Worm (Caenorhabditis elegans): Measurements from ENCODE around the gene fox-1.

fox-1 gene

DNA sequence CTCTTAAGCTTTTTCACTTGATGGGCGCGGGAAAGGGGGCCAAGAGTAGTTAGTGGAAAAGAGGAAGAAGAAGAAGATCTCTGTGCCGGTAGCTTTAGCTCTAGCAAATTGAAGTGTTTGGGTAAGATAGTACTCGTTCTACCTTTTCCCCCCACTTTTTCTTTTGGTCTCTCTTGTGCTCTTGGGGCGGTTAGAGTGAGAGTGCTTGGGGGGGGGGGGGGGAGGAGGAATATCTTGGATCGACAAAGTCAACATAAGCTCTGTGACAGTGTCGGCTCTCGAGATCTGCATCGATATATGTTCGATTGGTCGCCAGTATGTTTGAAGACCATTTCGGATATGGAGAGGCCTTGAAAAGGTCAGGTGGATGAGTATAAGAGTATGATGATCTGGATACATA, at the start of gene fox-1:
Gene fox-1, minus strand, starts transcription at position 101 of the 400 bp plus-strand sequence.
- no peak for TF ChIP-seq unc-62 (GFP tag; optimal IDR thresholded peaks at IDR 0.05)

DNA sequence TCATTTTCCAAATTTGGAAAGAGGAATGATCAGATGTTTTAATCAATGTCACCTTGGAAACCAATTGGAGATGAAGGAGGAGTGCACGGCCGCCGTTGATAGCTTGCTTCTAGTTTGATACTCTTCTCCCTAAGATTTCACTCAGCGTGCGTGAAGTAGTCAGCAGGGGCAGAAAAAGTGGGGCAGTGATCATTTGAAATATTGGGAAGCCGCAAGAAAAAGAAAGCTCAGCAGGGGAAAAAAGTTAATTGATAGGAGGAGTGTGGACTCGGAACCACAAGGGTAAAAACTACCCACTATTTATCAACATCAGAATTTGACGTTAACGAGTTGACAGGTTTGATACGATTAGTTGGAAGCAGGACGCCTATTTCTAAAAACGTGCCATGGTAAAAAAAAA, 48.8 kb upstream of the fox-1 start, which contains the start of gene K02E10.7:
Gene K02E10.7, minus strand, starts transcription at position 101 of the 400 bp plus-strand sequence.
- TF ChIP-seq unc-62 (GFP tag; optimal IDR thresholded peaks at IDR 0.05) = no peak

DNA sequence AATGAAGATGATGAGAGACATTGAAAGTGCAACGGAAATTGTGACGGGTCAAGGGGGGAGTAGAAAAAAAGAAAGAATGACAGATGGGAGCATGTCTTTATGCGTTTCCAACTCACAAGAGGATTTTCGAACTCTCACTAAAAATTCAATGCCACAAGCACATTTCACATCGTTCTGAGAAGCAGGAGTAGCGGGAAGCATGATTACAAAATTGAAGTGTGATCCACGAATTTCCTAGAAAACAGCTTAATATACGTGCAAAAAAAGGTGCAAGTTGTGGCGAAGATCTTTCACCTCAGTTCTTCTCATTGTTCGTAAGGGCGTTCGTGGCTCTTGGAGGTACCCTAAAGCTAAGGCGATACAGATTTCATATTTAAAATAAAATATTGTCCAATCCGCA, 47.0 kb upstream of the fox-1 start:
- no peak for TF ChIP-seq unc-62 (GFP tag; optimal IDR thresholded peaks at IDR 0.05)

DNA sequence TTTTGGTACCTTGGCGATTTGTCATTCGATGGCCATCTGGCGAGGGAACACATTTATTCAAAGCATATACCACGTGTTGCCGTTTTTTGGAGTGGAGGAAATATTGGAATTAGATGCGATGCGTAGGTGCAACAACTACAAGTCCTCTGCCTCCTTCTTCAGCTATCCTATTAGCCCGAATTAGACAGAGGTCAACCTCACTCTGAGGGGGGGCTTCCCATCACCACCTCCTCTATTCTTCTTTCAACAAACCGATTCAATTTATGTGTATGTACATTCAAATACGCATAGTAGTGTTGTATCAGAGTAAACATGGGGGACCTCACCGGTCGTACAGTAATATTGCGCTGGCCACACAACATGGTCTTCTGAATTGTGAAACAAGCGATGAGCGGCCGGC, 38.1 kb upstream of the fox-1 start:
- no peak for TF ChIP-seq unc-62 (GFP tag; optimal IDR thresholded peaks at IDR 0.05)

DNA sequence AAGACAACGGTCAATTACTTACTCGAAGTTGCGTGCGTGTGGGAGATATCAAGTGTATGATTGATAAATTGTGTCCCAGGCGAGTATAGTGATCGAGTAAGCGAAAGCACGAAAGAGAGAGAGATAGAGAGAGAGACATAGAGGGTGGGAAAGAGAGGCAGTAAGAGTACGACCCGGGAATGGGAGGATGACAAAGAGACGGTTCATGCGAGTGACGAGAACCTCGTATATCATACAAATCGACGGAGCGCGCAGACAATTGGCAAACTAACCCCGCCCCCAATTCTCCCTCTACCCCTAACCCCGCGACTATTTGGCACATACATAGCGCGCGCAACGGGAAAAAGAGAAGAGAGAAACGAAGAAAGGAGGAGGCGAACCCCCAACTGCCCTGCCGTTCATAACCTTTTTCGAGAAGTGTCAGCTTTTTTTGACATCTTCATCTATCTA, 36.2 kb upstream of the fox-1 start, which contains the start of gene rabr-1:
Gene rabr-1, plus strand, starts transcription at position 316 of the 450 bp plus-strand sequence.
- no peak for TF ChIP-seq unc-62 (GFP tag; optimal IDR thresholded peaks at IDR 0.05)

DNA sequence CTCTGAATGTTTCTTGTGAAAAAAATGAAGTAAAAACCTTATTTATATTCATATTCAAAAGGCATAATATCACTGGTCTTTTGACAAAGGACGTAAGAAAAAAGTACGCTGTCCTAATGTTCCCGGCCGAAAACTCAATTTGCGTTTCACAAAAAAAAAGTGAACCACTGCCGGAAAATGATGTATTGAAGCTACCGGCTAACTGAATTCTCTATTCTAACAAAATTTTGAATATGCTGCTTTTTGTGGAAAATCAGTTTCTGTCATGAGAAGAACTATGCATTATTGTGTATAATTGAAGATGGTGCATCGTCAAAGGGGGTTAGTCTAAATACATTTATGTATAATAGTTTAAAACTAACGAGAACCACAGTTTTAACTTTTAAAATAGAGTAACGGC, 34.6 kb upstream of the fox-1 start:
- no peak for TF ChIP-seq unc-62 (GFP tag; optimal IDR thresholded peaks at IDR 0.05)

DNA sequence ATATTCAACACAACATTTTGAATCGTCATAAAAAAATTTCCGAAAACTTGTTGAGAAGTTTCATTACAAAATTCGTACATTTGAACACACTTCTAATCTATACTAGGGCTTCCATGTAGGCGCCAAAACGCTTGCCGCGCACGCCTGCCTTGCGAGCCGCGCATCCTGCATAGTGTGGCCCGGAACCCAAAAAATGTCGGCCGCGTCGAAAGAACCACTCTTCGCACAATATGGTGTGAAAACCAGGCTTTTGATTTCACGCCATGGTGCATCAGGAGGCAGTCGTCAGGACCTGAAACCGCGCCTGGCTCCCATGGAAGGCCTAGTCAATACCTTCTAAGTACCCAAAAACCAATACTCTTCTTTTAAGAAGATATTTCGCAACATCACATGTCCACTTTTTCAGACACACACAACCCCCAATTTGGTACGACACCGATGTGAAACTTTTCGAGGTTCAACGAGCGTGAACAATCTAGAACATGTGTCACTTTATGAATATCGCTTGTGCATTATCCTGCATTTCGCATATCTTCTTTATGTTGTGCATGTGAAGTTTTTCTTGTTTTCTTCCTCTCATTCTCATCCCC, 34.0 kb upstream of the fox-1 start:
- TF ChIP-seq unc-62 (GFP tag; optimal IDR thresholded peaks at IDR 0.05) = no peak

DNA sequence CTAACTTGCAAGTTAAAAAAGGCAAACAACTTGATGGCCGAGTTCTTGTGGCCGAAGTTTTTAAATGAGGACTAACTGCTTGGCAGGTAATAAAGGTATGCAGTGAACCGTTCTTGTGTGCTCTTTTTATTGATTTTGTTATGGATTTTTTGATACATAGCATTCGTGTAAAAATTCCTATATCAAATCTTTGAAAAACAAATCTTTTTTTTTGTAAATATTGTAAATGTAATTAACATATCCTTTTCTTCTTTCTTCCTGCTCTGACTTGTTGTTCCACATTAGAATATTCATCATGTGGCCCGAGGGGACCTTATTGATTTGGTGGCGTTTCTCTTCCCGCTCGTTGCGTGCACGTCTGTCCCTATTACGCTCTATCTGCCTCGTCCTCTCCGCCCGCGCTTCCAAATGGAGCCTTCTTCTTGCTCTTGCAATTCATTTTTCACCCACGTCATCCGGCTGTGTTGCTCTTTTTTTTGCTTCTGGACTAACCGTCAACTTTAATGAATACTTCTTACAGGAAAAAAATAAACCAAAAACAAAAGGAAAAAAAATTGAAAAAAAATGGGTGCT, 28.9 kb upstream of the fox-1 start, which contains the start of gene hid-1:
Gene hid-1, plus strand, starts transcription at position 523 of the 573 bp plus-strand sequence.
- no peak for TF ChIP-seq unc-62 (GFP tag; optimal IDR thresholded peaks at IDR 0.05)

DNA sequence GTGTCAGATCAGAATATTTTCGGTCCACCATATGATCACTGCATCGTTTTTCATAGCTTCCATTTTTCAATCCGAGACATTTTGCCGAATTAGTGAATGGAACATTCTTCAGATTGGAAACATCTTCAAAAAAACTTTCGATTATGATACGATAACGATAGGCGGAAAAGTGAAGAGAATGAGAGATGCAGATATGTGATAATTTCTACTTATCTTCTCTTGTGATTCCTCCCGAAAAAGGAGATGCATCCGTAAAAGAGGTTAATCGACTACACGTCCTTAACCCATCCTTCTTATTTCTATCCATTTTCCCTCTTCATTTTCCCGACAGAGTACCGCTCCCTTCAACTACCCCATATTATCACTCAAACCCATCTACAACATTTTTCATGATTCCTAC, 23.4 kb upstream of the fox-1 start, which contains the start of gene K02E10.4:
Gene K02E10.4, plus strand, starts transcription at position 186 of the 400 bp plus-strand sequence.
- no peak for TF ChIP-seq unc-62 (GFP tag; optimal IDR thresholded peaks at IDR 0.05)

DNA sequence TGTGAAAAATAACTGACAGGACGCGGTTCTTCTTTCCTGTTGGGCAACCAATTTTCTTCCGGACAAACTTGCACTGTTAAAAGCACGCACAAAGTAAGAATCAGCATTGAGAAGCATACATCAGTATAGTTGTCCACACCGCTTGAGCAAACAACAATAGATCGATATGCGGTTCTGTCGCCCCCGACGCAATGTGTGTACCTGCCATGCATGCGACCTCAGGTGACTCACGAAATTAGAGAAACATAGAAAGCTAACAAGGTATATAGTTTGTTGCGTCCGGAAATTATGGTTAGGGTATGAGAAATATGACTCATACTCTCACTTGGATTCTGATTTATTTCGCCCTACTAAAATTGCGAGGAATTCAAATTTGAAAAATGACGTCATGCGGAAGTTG, 22.9 kb upstream of the fox-1 start, which contains the start of gene K02E10.6:
Gene K02E10.6, minus strand, starts transcription at position 149 of the 400 bp plus-strand sequence.
- TF ChIP-seq unc-62 (GFP tag; optimal IDR thresholded peaks at IDR 0.05) = no peak

DNA sequence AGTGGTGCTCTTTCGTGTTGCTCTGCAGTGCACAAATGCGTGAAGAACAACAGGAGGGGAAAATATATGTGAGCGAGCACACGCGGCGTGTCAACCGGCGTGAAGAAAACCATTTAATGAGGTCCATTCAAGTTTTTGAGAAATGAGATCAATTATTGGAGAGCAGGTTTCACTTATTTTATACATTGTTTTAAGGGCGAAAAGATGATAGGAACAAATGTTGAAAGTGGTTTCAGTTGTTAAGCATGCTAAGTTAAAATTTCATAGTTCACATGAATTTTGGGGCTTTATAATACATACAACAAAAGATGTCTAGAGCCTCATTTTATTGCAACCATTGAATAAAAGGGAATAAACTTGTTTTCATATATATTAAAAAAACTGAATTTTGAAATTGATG, 19.1 kb upstream of the fox-1 start, which contains the start of gene K02E10.5:
Gene K02E10.5, minus strand, starts transcription at position 101 of the 400 bp plus-strand sequence.
- TF ChIP-seq unc-62 (GFP tag; optimal IDR thresholded peaks at IDR 0.05) = no peak

DNA sequence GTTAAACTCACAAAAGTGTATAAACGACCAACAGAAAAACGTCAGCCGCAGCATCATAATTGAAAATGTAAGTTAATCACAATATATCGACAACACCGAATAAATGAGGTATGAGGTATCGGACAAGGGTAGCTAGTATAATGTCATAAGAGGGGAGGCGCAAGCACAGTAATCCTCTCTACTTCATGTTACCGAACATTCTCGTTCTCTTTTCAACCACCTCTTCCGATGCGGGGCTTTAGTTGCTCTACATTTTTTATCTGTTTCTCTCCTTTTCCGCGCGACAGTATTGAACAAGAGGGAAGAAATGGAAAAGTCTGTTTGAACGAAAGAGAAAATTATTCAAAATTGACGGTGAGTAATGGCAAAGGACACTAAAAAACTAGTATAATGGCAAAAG, 16.2 kb upstream of the fox-1 start, which contains the start of gene R04B3.3:
Gene R04B3.3, minus strand, starts transcription at position 101 of the 400 bp plus-strand sequence.
- no peak for TF ChIP-seq unc-62 (GFP tag; optimal IDR thresholded peaks at IDR 0.05)

DNA sequence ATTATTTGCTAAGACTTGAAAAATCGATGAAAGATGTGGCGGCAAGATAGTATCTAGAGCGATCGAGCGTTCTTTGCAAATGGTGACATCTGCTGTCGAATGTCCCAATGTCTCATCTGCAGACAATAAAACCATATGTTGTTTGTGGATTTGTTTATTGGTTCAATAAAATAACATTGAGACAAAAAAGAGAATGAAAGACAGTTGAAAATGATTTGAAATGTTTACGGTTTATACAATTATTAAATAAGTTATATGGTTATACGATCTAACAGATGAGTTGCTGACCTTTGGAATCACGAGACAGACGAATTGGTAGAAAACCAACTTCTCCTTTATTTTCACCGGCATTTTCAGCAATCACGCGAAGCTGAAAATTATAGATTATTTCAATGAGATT, 13.9 kb upstream of the fox-1 start, which contains the start of gene R04B3.2:
Gene R04B3.2, minus strand, starts transcription at position 101 of the 400 bp plus-strand sequence.
- TF ChIP-seq unc-62 (GFP tag; optimal IDR thresholded peaks at IDR 0.05) = no peak

DNA sequence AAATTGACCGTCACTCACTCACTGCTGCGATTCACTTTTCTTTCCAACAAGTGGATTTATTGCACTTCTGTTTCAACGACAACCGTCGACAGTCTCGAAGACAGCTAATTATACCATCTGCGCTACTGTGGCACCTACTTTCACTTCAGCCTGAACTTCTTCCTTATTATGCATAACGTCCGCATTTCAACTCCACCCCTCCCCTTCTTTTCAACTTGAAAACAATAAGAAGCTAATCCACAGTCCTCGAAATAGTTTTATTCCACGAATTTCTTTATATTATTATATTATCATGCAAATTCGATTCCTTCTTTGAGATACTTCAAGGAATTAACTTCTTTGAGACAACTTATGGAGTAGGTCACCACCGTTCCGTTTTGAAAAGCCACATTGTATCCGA, 11.6 kb upstream of the fox-1 start, which contains the start of gene R04B3.1:
Gene R04B3.1, minus strand, starts transcription at position 101 of the 400 bp plus-strand sequence.
- TF ChIP-seq unc-62 (GFP tag; optimal IDR thresholded peaks at IDR 0.05) = no peak

DNA sequence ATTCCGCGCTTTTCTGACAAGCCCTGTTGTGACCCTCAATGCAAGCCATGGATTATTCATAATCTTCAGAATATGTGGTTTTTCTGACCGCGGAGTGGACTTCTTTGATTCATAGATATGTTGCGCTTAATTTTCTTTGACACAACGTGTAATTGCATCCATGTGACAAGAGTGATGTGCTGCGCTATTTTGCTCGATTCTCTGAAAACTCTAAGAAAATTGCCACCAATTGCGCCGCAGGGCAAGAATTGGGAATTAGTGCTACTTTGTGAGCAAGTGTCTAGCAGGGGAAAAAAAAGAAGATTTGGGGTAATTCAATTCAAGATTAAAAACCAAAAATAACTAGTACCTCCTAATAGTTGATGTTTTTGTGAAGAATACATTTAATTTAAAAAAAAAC, 4.4 kb upstream of the fox-1 start:
- TF ChIP-seq unc-62 (GFP tag; optimal IDR thresholded peaks at IDR 0.05) = no peak

DNA sequence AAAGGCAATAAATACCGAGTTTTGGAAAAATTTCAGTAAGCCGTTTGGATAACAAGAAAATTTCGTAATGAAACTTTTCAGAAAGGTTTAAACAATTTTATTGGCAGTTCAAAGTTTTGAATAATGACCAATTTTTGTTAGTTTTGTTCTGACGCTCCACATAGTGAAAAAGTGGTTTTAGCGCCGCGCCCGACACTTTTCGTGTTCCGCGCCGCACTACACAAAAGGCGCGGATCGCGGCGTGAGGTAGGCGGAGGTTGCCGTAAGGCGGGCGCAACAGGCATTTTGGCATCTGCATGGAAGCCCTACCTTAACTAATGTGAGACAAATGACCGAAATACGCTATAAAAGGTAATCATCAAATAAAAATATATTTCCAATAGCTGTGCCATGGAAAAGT, 2.0 kb upstream of the fox-1 start:
- TF ChIP-seq unc-62 (GFP tag; optimal IDR thresholded peaks at IDR 0.05) = no peak

DNA sequence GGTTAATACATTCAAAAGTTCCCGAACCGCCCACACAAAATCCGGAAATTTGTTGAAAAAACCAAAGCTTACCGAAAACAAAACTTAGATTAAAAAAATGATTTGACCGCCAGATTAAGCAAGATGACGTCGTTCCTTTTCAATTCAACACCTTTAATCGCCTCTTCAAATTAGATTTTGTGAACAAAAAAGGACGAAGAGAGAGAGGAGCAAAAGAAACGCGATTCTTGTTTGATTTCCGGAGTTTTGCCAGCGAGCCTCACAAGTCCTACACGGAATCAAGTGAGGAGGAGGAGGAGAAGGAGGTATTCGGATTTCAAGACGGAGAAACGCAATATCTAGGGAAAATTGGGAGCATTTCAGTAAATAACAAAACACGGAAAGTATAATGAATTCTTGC, 2.2 kb downstream of the fox-1 start:
- TF ChIP-seq unc-62 (GFP tag; optimal IDR thresholded peaks at IDR 0.05) = no peak

All from whole organism, dauer.